Worm (Caenorhabditis elegans) whole organism, L1 larva: ENCODE data around the gene F19B6.3.

ENCODE experiments used
- C04F5.9 ChIP-seq: sonication (generic microtip); optimal IDR thresholded peaks from 2 replicates; lab custom pipeline; 2016; ENCODE audit warnings: missing genetic modification characterization, missing compliant biosample characterization
- C34B4.2 ChIP-seq: sonication (generic microtip); optimal IDR thresholded peaks from 2 replicates; lab custom pipeline; 2017; ENCODE audit warnings: mild to moderate bottlenecking, missing genetic modification characterization, missing compliant biosample characterization
- alr-1 ChIP-seq: fragments of 200-800 bp; sonication (Bioruptor generic); optimal IDR thresholded peaks from 2 replicates; lab custom pipeline; 2018; ENCODE audit warnings: borderline replicate concordance, mild to moderate bottlenecking, missing genetic modification characterization, missing compliant biosample characterization
- aly-2 ChIP-seq: fragments of 150-350 bp; optimal IDR thresholded peaks from 2 replicates; lab custom pipeline; 2014; ENCODE audit warnings: missing biosample characterization, missing genetic modification characterization
- blmp-1 ChIP-seq: fragments of 150-350 bp; optimal IDR thresholded peaks from 2 replicates; lab custom pipeline; 2014; ENCODE audit warnings: missing biosample characterization, missing genetic modification characterization
- ceh-63 ChIP-seq: fragments of 200-800 bp; sonication (Bioruptor generic); optimal IDR thresholded peaks from 2 replicates; lab custom pipeline; 2018; ENCODE audit warnings: mild to moderate bottlenecking, missing genetic modification characterization, missing compliant biosample characterization
- ceh-88 ChIP-seq: fragments of 200-800 bp; sonication (Bioruptor generic); IDR thresholded peaks from 2 replicates; pipeline ENCODE4 v1.3.6; 2022; ENCODE audit warnings: missing genetic modification characterization, missing compliant biosample characterization
- ceh-90 ChIP-seq: sonication (generic microtip); optimal IDR thresholded peaks from 2 replicates; lab custom pipeline; 2016; ENCODE audit warnings: missing genetic modification characterization, missing compliant biosample characterization
- dpl-1 ChIP-seq, 3 experiments: fragments of 150-350 bp in 2 of 3; sonication (generic microtip) in 1 of 3; optimal IDR thresholded peaks; 2 replicates each; lab custom pipeline; 2014 to 2017; ENCODE audit warnings: missing biosample characterization in 3 of 3, missing genetic modification characterization in 3 of 3, missing genetic modification reagents in 3 of 3
- efl-1 ChIP-seq, 4 experiments: fragments of 150-350 bp; optimal IDR thresholded peaks in 3 of 4; peaks in 1 of 4; 1 replicate in 1 of 4; 2 replicates in 3 of 4; lab custom pipeline; 2014; ENCODE audit warnings: missing biosample characterization in 2 of 4, missing genetic modification characterization in 2 of 4, missing genetic modification reagents in 2 of 4
- efl-3 ChIP-seq: fragments of 200-800 bp; sonication (Bioruptor generic); optimal IDR thresholded peaks from 2 replicates; lab custom pipeline; 2018; ENCODE audit warnings: mild to moderate bottlenecking, missing genetic modification characterization, missing compliant biosample characterization
- egl-13 ChIP-seq: sonication (generic microtip); optimal IDR thresholded peaks from 2 replicates; lab custom pipeline; 2016; ENCODE audit warnings: missing genotype, missing genetic modification reagents, missing genetic modification characterization, missing compliant biosample characterization
- ets-5 ChIP-seq: fragments of 200-800 bp; sonication (Bioruptor generic); IDR thresholded peaks from 2 replicates; pipeline ENCODE4 v1.3.6; 2022; ENCODE audit warnings: missing genetic modification characterization, missing compliant biosample characterization
- fkh-4 ChIP-seq: sonication (generic microtip); optimal IDR thresholded peaks from 2 replicates; lab custom pipeline; 2016; ENCODE audit warnings: missing compliant biosample characterization, missing genetic modification characterization, borderline replicate concordance
- fos-1 ChIP-seq: fragments of 150-350 bp; optimal IDR thresholded peaks from 2 replicates; lab custom pipeline; 2014; ENCODE audit warnings: missing biosample characterization, missing genetic modification characterization
- hlh-4 ChIP-seq: sonication (generic microtip); optimal IDR thresholded peaks from 2 replicates; lab custom pipeline; 2016; ENCODE audit warnings: mild to moderate bottlenecking, missing genetic modification characterization, missing compliant biosample characterization
- hpl-2 ChIP-seq: fragments of 150-350 bp; optimal IDR thresholded peaks from 2 replicates; lab custom pipeline; 2014; ENCODE audit warnings: missing biosample characterization, missing genetic modification reagents, missing genetic modification characterization
- irx-1 ChIP-seq: sonication (generic microtip); optimal IDR thresholded peaks from 2 replicates; lab custom pipeline; 2016; ENCODE audit warnings: missing genetic modification characterization, missing compliant biosample characterization
- lin-13 ChIP-seq: fragments of 150-350 bp; optimal IDR thresholded peaks from 2 replicates; lab custom pipeline; 2014; ENCODE audit warnings: missing biosample characterization, missing genetic modification reagents, missing genetic modification characterization
- lin-14 ChIP-seq: fragments of 200-800 bp; sonication (Bioruptor generic); optimal IDR thresholded peaks from 2 replicates; lab custom pipeline; 2018; ENCODE audit warnings: mild to moderate bottlenecking, missing genetic modification characterization, moderate library complexity, missing compliant biosample characterization
- lin-15B ChIP-seq: fragments of 150-350 bp; sonication (generic microtip); optimal IDR thresholded peaks from 3 replicates; lab custom pipeline; 2014; ENCODE audit warnings: missing biosample characterization, missing genetic modification characterization
- lin-39 ChIP-seq: fragments of 150-350 bp; optimal IDR thresholded peaks from 2 replicates; lab custom pipeline; 2014; ENCODE audit warnings: missing biosample characterization, missing genetic modification reagents, missing genetic modification characterization
- lsy-2 ChIP-seq, 2 experiments: fragments of 150-350 bp; optimal IDR thresholded peaks; 2 replicates each; lab custom pipeline; 2014; ENCODE audit warnings: missing biosample characterization in 2 of 2, missing genetic modification characterization in 2 of 2
- mdl-1 ChIP-seq, 2 experiments: fragments of 150-350 bp; optimal IDR thresholded peaks; 2 replicates each; lab custom pipeline; 2014 to 2017; ENCODE audit warnings: missing biosample characterization in 2 of 2, missing genetic modification characterization in 2 of 2, inconsistent platforms in 1 of 2
- mef-2 ChIP-seq: fragments of 150-350 bp; optimal IDR thresholded peaks from 2 replicates; lab custom pipeline; 2014; ENCODE audit warnings: missing biosample characterization, missing genetic modification characterization
- mep-1 ChIP-seq: fragments of 150-350 bp; optimal IDR thresholded peaks from 2 replicates; lab custom pipeline; 2014; ENCODE audit warnings: missing biosample characterization, missing genetic modification characterization
- nhr-11 ChIP-seq: fragments of 150-350 bp; optimal IDR thresholded peaks from 2 replicates; lab custom pipeline; 2014; ENCODE audit warnings: missing biosample characterization, missing genetic modification characterization
- nhr-19 ChIP-seq: fragments of 200-800 bp; sonication (Bioruptor generic); conservative IDR thresholded peaks from 2 replicates; pipeline ENCODE4 v1.3.6; 2022; ENCODE audit warnings: missing genetic modification characterization, missing compliant biosample characterization
- nhr-28 ChIP-seq: fragments of 150-350 bp; optimal IDR thresholded peaks from 2 replicates; lab custom pipeline; 2014; ENCODE audit warnings: missing biosample characterization, missing genetic modification characterization
- nhr-71 ChIP-seq: sonication (generic microtip); optimal IDR thresholded peaks from 2 replicates; lab custom pipeline; 2016; ENCODE audit warnings: mild to moderate bottlenecking, missing genetic modification characterization, moderate library complexity, missing compliant biosample characterization
- nhr-77 ChIP-seq: fragments of 150-350 bp; optimal IDR thresholded peaks from 2 replicates; lab custom pipeline; 2014; ENCODE audit warnings: missing biosample characterization, missing genetic modification characterization
- nhr-84 ChIP-seq: sonication (generic microtip); optimal IDR thresholded peaks from 2 replicates; lab custom pipeline; 2017; ENCODE audit warnings: missing biosample characterization, missing genetic modification characterization
- pax-3 ChIP-seq: fragments of 200-800 bp; sonication (Bioruptor generic); optimal IDR thresholded peaks from 2 replicates; lab custom pipeline; 2018; ENCODE audit warnings: mild to moderate bottlenecking, missing genetic modification characterization, moderate library complexity, missing compliant biosample characterization
- pqm-1 ChIP-seq: sonication (generic microtip); optimal IDR thresholded peaks from 3 replicates; lab custom pipeline; 2017; ENCODE audit warnings: missing biosample characterization, missing genetic modification characterization
- skn-1 ChIP-seq: fragments of 150-350 bp; optimal IDR thresholded peaks from 2 replicates; lab custom pipeline; 2014; ENCODE audit warnings: missing biosample characterization, missing genetic modification characterization
- snpc-4 ChIP-seq: fragments of 150-350 bp; optimal IDR thresholded peaks from 2 replicates; lab custom pipeline; 2014; ENCODE audit warnings: missing biosample characterization, missing genetic modification characterization
- tbx-2 ChIP-seq: sonication (generic microtip); optimal IDR thresholded peaks from 2 replicates; lab custom pipeline; 2016; ENCODE audit warnings: missing genetic modification characterization, missing compliant biosample characterization
- unc-62 ChIP-seq: fragments of 150-350 bp; optimal IDR thresholded peaks from 2 replicates; lab custom pipeline; 2014; ENCODE audit warnings: missing biosample characterization, missing genetic modification reagents, missing genetic modification characterization
- xbp-1 ChIP-seq: sonication (generic microtip); optimal IDR thresholded peaks from 2 replicates; lab custom pipeline; 2016; ENCODE audit warnings: missing genetic modification characterization, missing compliant biosample characterization
- zip-4 ChIP-seq: fragments of 200-800 bp; sonication (Bioruptor generic); optimal IDR thresholded peaks from 2 replicates; lab custom pipeline; 2018; ENCODE audit warnings: mild to moderate bottlenecking, missing genetic modification characterization, moderate library complexity, missing compliant biosample characterization
- ztf-11 ChIP-seq, 2 experiments: sonication (generic microtip); optimal IDR thresholded peaks; 2 replicates each; lab custom pipeline; 2016 to 2017; ENCODE audit warnings: missing genetic modification characterization in 2 of 2, missing biosample characterization in 1 of 2, missing compliant biosample characterization in 1 of 2
- ztf-4 ChIP-seq: fragments of 150-350 bp; optimal IDR thresholded peaks from 2 replicates; lab custom pipeline; 2014; ENCODE audit warnings: missing biosample characterization, missing genetic modification characterization

Gene F19B6.3

ce11 chrIV:12361392-12362092 is 34.5 kb downstream of the F19B6.3 start, which contains the start of the genes ccr-4 and ZC518.8:
ccr-4 (plus strand) TSS chrIV:12361542.
ZC518.8 (minus strand) TSS chrIV:12361908.
- peak; percentile 33 to 87 for TF ChIP-seq lsy-2 (tag; optimal IDR thresholded peaks at IDR 0.05; lab: Kevin White, UChicago)
- TF ChIP-seq blmp-1 (tag; lab: Kevin White, UChicago), result peak; percentile 22
- no peak for TF ChIP-seq tbx-2 (tag; lab: Kevin White, UChicago)
- peak in 1 of 3 experiments; percentile 9 for TF ChIP-seq dpl-1 (GFP tag; optimal IDR thresholded peaks at IDR 0.05; lab: Kevin White, UChicago)

- TF ChIP-seq mdl-1 (tag; optimal IDR thresholded peaks at IDR 0.05; lab: Kevin White, UChicago) (no peak), ceh-88 (GFP tag; lab: Robert Waterston, UW) (no peak), efl-1 (optimal IDR thresholded peaks at IDR 0.05; lab: Kevin White, UChicago) (no peak), efl-1 (GFP tag; optimal IDR thresholded peaks at IDR 0.05 in 1 of 2; lab: Kevin White, UChicago) (peak in 1 of 2 experiments; percentile 90), lin-14 (GFP tag; lab: Kevin White, UChicago) (peak; percentile 15), mep-1 (tag; lab: Kevin White, UChicago) (no peak)
- TF ChIP-seq, all 84 proteins: peak for 2
Measured at ce11 chrIV:12364964-12365363, 37.9 kb downstream of the F19B6.3 start.

ce11 chrIV:12366571-12366970 is 39.5 kb downstream of the F19B6.3 start:
- no peak for TF ChIP-seq nhr-11 (tag; lab: Kevin White, UChicago)
- no peak for TF ChIP-seq ztf-4
- no peak for TF ChIP-seq ceh-90 (tag; lab: Kevin White, UChicago)
- TF ChIP-seq C34B4.2 (tag; lab: Kevin White, UChicago), result no peak
- TF ChIP-seq blmp-1 (tag; lab: Kevin White, UChicago), result peak; percentile 11

ce11 chrIV:12371340-12371739 is 44.3 kb downstream of the F19B6.3 start:
- TF ChIP-seq mdl-1 (tag; optimal IDR thresholded peaks at IDR 0.05; lab: Kevin White, UChicago), result no peak
- TF ChIP-seq pax-3 (tag; lab: Kevin White, UChicago), result no peak
- no peak for TF ChIP-seq ztf-11 (tag; optimal IDR thresholded peaks at IDR 0.05; lab: Kevin White, UChicago)
- no peak for TF ChIP-seq nhr-84 (tag; lab: Kevin White, UChicago)
- no peak for TF ChIP-seq aly-2
- TF ChIP-seq nhr-71 (tag; lab: Kevin White, UChicago), result no peak
- TF ChIP-seq ets-5 (GFP tag; lab: Robert Waterston, UW), result no peak
- TF ChIP-seq alr-1 (tag; lab: Kevin White, UChicago), result no peak
- no peak for TF ChIP-seq snpc-4 (tag; lab: Kevin White, UChicago)
- TF ChIP-seq unc-62 (GFP tag; lab: Kevin White, UChicago), result no peak
- no peak for TF ChIP-seq mef-2
- no peak for TF ChIP-seq xbp-1 (tag; lab: Kevin White, UChicago)

ce11 chrIV:12371879-12372278 is 44.8 kb downstream of the F19B6.3 start, which contains the start of gene wdr-46:
wdr-46 (plus strand) TSS chrIV:12372253.
- TF ChIP-seq pqm-1 (tag; lab: Kevin White, UChicago) (no peak), irx-1 (tag; lab: Kevin White, UChicago) (peak; percentile 63), efl-3 (GFP tag; lab: Kevin White, UChicago) (peak; percentile 18), egl-13 (tag; lab: Kevin White, UChicago) (peak; percentile 78), nhr-19 (GFP tag; lab: Robert Waterston, UW) (peak; percentile 88), zip-4 (GFP tag; lab: Kevin White, UChicago) (peak; percentile 57), snpc-4 (tag; lab: Kevin White, UChicago) (peak; percentile 70), nhr-28 (tag; lab: Kevin White, UChicago) (no peak), lin-15B (tag; lab: Kevin White, UChicago) (peak; percentile 71), alr-1 (tag; lab: Kevin White, UChicago) (no peak), fkh-4 (tag; lab: Kevin White, UChicago) (peak; percentile 42), skn-1 (tag; lab: Kevin White, UChicago) (peak; percentile 88), unc-62 (GFP tag; lab: Kevin White, UChicago) (no peak), hlh-4 (tag; lab: Kevin White, UChicago) (no peak), pax-3 (tag; lab: Kevin White, UChicago) (peak; percentile 59), lin-13 (GFP tag; lab: Kevin White, UChicago) (peak; percentile 68), lin-39 (tag; lab: Kevin White, UChicago) (peak; percentile 83), C34B4.2 (tag; lab: Kevin White, UChicago) (no peak), hpl-2 (no peak), fos-1 (tag; lab: Kevin White, UChicago) (peak; percentile 84), tbx-2 (tag; lab: Kevin White, UChicago) (peak; percentile 89), nhr-77 (tag; lab: Kevin White, UChicago) (peak; percentile 60), ceh-63 (GFP tag; lab: Kevin White, UChicago) (no peak), nhr-71 (tag; lab: Kevin White, UChicago) (peak; percentile 91), efl-1 (optimal IDR thresholded peaks at IDR 0.05; lab: Kevin White, UChicago) (peak; percentile 88 to 99), efl-1 (GFP tag; optimal IDR thresholded peaks at IDR 0.05 in 1 of 2; lab: Kevin White, UChicago) (peak; percentile 99 to 100), C04F5.9 (tag; lab: Kevin White, UChicago) (peak; percentile 73)
